Fruit fly (Drosophila melanogaster): ENCODE data around the gene CG14340.

DNA sequence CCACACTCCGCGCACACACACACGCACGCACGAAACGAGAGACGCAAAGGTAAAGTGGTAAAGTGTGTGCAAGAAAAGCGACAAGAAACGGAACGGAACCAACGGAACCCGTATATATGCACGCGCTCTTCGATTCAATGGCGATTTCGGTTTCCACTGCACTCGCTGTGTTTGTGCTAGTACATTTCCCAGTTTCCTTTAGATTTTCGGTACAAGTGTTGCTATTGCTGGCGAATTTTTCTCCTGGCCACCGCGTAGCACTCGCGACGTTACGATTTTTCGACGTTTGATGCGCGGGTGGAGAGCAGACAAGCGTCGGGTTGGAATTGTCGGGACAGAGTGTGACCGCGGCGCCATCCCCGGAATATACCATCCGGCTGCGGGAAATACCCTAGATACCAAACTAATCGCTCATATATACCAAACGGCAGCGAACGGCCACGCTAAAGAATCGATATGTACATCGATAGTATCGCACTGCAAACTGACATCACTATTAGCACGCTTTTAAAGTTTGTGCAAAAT, 35.2 kb upstream of the CG14340 start, which contains the start of the genes S and ast:
- peak; percentile 79 for TF ChIP-seq psq (GFP tag; optimal IDR thresholded peaks at IDR 0.05)
- TF ChIP-seq usp (GFP tag; optimal IDR thresholded peaks at IDR 0.05) = no peak
- no peak for TF ChIP-seq brk (GFP tag; optimal IDR thresholded peaks at IDR 0.05)
- TF ChIP-seq Hnf4 (GFP tag; optimal IDR thresholded peaks at IDR 0.05) = no peak
- TF ChIP-seq h (GFP tag; optimal IDR thresholded peaks at IDR 0.05) = no peak
